Fruit fly (Drosophila melanogaster) whole organism, prepupa: ENCODE results near the gene Lsp1gamma.
A peak's percentile ranks its signal among the peaks of the same experiment; 100 is the strongest.

Source experiments
- Blimp-1 ChIP-seq: fragments of 200-800 bp; sonication (Bioruptor generic); optimal IDR thresholded peaks from 3 replicates; lab custom pipeline; 2017; ENCODE audit warnings: missing biosample characterization, missing genetic modification characterization, mild to moderate bottlenecking, moderate library complexity, missing genetic modification reagents
- CG10669 ChIP-seq: fragments of 200-800 bp; sonication (Bioruptor generic); optimal IDR thresholded peaks from 3 replicates; lab custom pipeline; 2018; ENCODE audit warnings: missing biosample characterization, mild to moderate bottlenecking, missing genetic modification characterization, moderate library complexity
- CG15336 ChIP-seq: fragments of 200-800 bp; sonication (Bioruptor generic); IDR thresholded peaks from 2 replicates; pipeline ENCODE4 v1.3.6; 2022; ENCODE audit warnings: missing biosample characterization, missing genetic modification characterization
- CG31627 ChIP-seq: fragments of 200-800 bp; sonication (Bioruptor generic); optimal IDR thresholded peaks from 3 replicates; lab custom pipeline; 2016; ENCODE audit warnings: missing biosample characterization, missing genetic modification characterization
- CG34406 ChIP-seq: fragments of 200-800 bp; sonication (Bioruptor generic); optimal IDR thresholded peaks from 3 replicates; lab custom pipeline; 2016; ENCODE audit warnings: missing biosample characterization, missing genetic modification characterization
- CG3919 ChIP-seq: fragments of 200-800 bp; sonication (Bioruptor generic); optimal IDR thresholded peaks from 3 replicates; lab custom pipeline; 2016; ENCODE audit warnings: missing biosample characterization, missing genetic modification characterization
- CG4318 ChIP-seq: fragments of 200-800 bp; sonication (Bioruptor generic); optimal IDR thresholded peaks from 3 replicates; lab custom pipeline; 2017; ENCODE audit warnings: missing biosample characterization, mild to moderate bottlenecking, missing genetic modification characterization
- CG6808 ChIP-seq: fragments of 200-800 bp; sonication (Bioruptor generic); optimal IDR thresholded peaks from 3 replicates; lab custom pipeline; 2017; ENCODE audit warnings: missing biosample characterization, missing genetic modification characterization, mild to moderate bottlenecking, moderate library complexity, missing genetic modification reagents
- CG6854 ChIP-seq: fragments of 200-800 bp; sonication (Bioruptor generic); optimal IDR thresholded peaks from 2 replicates; lab custom pipeline; 2017; ENCODE audit warnings: missing biosample characterization, mild to moderate bottlenecking, missing genetic modification characterization
- CG9139 ChIP-seq: fragments of 200-800 bp; sonication (Bioruptor generic); optimal IDR thresholded peaks from 3 replicates; lab custom pipeline; 2017; ENCODE audit warnings: missing biosample characterization, mild to moderate bottlenecking, missing genetic modification characterization
- Eip75B ChIP-seq: fragments of 200-800 bp; sonication (Bioruptor generic); optimal IDR thresholded peaks from 3 replicates; lab custom pipeline; 2016; ENCODE audit warnings: missing biosample characterization, missing genetic modification characterization
- Eip78C ChIP-seq: fragments of 200-800 bp; sonication (Bioruptor generic); peaks from one replicate; lab custom pipeline; 2016; ENCODE audit warnings: missing biosample characterization, missing genetic modification characterization
- Ets21C ChIP-seq: fragments of 200-800 bp; sonication (Bioruptor generic); optimal IDR thresholded peaks from 3 replicates; lab custom pipeline; 2016; ENCODE audit warnings: missing biosample characterization, missing genetic modification characterization
- Ets96B ChIP-seq: fragments of 200-800 bp; optimal IDR thresholded peaks from 2 replicates; lab custom pipeline; 2019; ENCODE audit warnings: missing biosample characterization, mild to moderate bottlenecking, missing genetic modification characterization, moderate library complexity
- Gug ChIP-seq: fragments of 200-800 bp; sonication (Bioruptor generic); IDR thresholded peaks from 2 replicates; pipeline ENCODE4 v1.3.6; 2022; ENCODE audit warnings: missing biosample characterization, missing genetic modification characterization
- Hr38 ChIP-seq: sonication (Bioruptor generic); optimal IDR thresholded peaks from 2 replicates; lab custom pipeline; 2016; ENCODE audit warnings: missing biosample characterization, missing genetic modification characterization
- Hr39 ChIP-seq: fragments of 200-800 bp; sonication (Bioruptor generic); optimal IDR thresholded peaks from 2 replicates; lab custom pipeline; 2016; ENCODE audit warnings: missing biosample characterization, missing genetic modification characterization
- Lpt ChIP-seq: fragments of 200-800 bp; sonication (Bioruptor generic); optimal IDR thresholded peaks from 3 replicates; lab custom pipeline; 2016; ENCODE audit warnings: missing biosample characterization, missing genetic modification characterization
- OdsH ChIP-seq: fragments of 200-800 bp; sonication (Bioruptor generic); optimal IDR thresholded peaks from 3 replicates; lab custom pipeline; 2016; ENCODE audit warnings: missing biosample characterization, missing genetic modification characterization
- Smox ChIP-seq: fragments of 200-800 bp; sonication (Bioruptor generic); optimal IDR thresholded peaks from 3 replicates; lab custom pipeline; 2016; ENCODE audit warnings: missing biosample characterization, missing genetic modification characterization
- Sox14 ChIP-seq: fragments of 200-800 bp; sonication (Bioruptor generic); optimal IDR thresholded peaks from 3 replicates; lab custom pipeline; 2016; ENCODE audit warnings: missing biosample characterization, missing genetic modification characterization
- Sox15 ChIP-seq: fragments of 200-800 bp; sonication (Bioruptor generic); optimal IDR thresholded peaks from 3 replicates; lab custom pipeline; 2016; ENCODE audit warnings: missing biosample characterization, missing genetic modification characterization
- dsx ChIP-seq: fragments of 200-800 bp; optimal IDR thresholded peaks from 3 replicates; lab custom pipeline; 2019; ENCODE audit warnings: missing biosample characterization, mild to moderate bottlenecking, missing genetic modification characterization, moderate library complexity; ENCODE audit not compliant: poor library complexity, severe bottlenecking
- eg ChIP-seq: fragments of 200-800 bp; sonication (Bioruptor generic); IDR thresholded peaks from 3 replicates; pipeline ENCODE4 v1.3.6; 2022; ENCODE audit warnings: missing biosample characterization, missing genetic modification characterization
- fd59A ChIP-seq: fragments of 200-800 bp; sonication (Bioruptor generic); optimal IDR thresholded peaks from 2 replicates; lab custom pipeline; 2017; ENCODE audit warnings: missing biosample characterization, mild to moderate bottlenecking, missing genetic modification characterization, missing genetic modification reagents
- fd85E ChIP-seq: fragments of 200-800 bp; sonication (Bioruptor generic); optimal IDR thresholded peaks from 3 replicates; lab custom pipeline; 2016; ENCODE audit warnings: missing biosample characterization, missing genetic modification characterization
- lz ChIP-seq: fragments of 200-800 bp; sonication (Bioruptor generic); optimal IDR thresholded peaks from 3 replicates; lab custom pipeline; 2016; ENCODE audit warnings: missing biosample characterization, missing genetic modification characterization
- pdm3 ChIP-seq: fragments of 200-800 bp; sonication (Bioruptor generic); optimal IDR thresholded peaks from 3 replicates; lab custom pipeline; 2016; ENCODE audit warnings: missing biosample characterization, missing genetic modification characterization
- salr ChIP-seq, 2 experiments: fragments of 200-800 bp; sonication (Bioruptor generic); optimal IDR thresholded peaks; 3 replicates each; lab custom pipeline; 2016 to 2018; ENCODE audit warnings: missing biosample characterization in 2 of 2, missing genetic modification characterization in 2 of 2, mild to moderate bottlenecking in 1 of 2
- spab ChIP-seq: fragments of 200-800 bp; sonication (Bioruptor generic); optimal IDR thresholded peaks from 2 replicates; lab custom pipeline; 2017; ENCODE audit warnings: missing biosample characterization, mild to moderate bottlenecking, missing genetic modification characterization, missing genetic modification reagents
- ss ChIP-seq, 2 experiments: fragments of 200-800 bp; sonication (Bioruptor generic); optimal IDR thresholded peaks; 2 replicates in 1 of 2; 3 replicates in 1 of 2; lab custom pipeline; 2017 to 2018; ENCODE audit warnings: mild to moderate bottlenecking in 2 of 2, missing biosample characterization in 2 of 2, missing genetic modification characterization in 2 of 2, moderate library complexity in 1 of 2
- svp ChIP-seq: fragments of 200-800 bp; sonication (Bioruptor generic); peaks from one replicate; lab custom pipeline; 2016; ENCODE audit warnings: missing biosample characterization, missing genetic modification characterization
- vri ChIP-seq: fragments of 200-800 bp; sonication (Bioruptor generic); optimal IDR thresholded peaks from 3 replicates; lab custom pipeline; 2016; ENCODE audit warnings: missing biosample characterization, mild to moderate bottlenecking, missing genetic modification characterization

Gene Lsp1gamma

DNA sequence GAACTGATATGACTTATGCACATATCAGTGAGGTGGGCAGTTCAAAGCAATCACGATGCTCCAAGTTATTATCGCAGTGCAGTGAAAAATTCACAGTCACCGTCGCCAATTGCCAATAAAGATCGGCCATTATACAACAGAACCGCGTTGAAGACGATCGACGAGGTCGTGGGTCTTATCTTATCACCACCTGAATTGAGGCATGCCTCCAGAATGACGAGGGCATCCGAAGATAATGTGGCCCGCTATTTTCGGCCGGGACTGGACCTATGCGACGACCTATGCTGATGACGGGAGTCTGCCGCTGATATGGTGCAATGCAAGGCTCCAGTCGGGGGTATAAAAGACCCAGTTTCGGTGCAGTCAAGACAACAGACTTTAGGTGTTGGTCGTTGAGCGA is at the start of gene Lsp1gamma:
Gene Lsp1gamma, plus strand, starts transcription at position 368 of the 400 bp plus-strand sequence.
- TF ChIP-seq svp (GFP tag; lab: Kevin White, UChicago) (peak; percentile 99), CG4318 (GFP tag; lab: Kevin White, UChicago) (no peak), vri (GFP tag; lab: Kevin White, UChicago) (peak; percentile 54), Sox15 (no peak), CG15336 (GFP tag; lab: Robert Waterston, UW) (no peak)

- TF ChIP-seq lz, result no peak
- no peak for TF ChIP-seq ss (GFP tag; optimal IDR thresholded peaks at IDR 0.05; lab: Kevin White, UChicago)
- TF ChIP-seq salr (GFP tag; optimal IDR thresholded peaks at IDR 0.05; lab: Kevin White, UChicago), result no peak
- TF ChIP-seq Lpt (GFP tag; lab: Kevin White, UChicago), result no peak
- no peak for TF ChIP-seq Gug (GFP tag; lab: Robert Waterston, UW)
- no peak for TF ChIP-seq CG6808 (GFP tag; lab: Kevin White, UChicago)
- no peak for TF ChIP-seq CG9139 (GFP tag; lab: Kevin White, UChicago)
Observed at dm6 chr3L:22069-22468, 44.2 kb upstream of the Lsp1gamma start, which contains the start of gene mthl8. mthl8 (plus strand) TSS chr3L:22428.

dm6 chr3L:25950-26349 is 40.3 kb upstream of the Lsp1gamma start:
- TF ChIP-seq svp (GFP tag; lab: Kevin White, UChicago), result no peak
- TF ChIP-seq Smox (GFP tag; lab: Kevin White, UChicago), result no peak
- no peak for TF ChIP-seq CG34406 (GFP tag; lab: Kevin White, UChicago)
- TF ChIP-seq CG9139 (GFP tag; lab: Kevin White, UChicago), result no peak
- TF ChIP-seq CG10669, result no peak
- TF ChIP-seq Ets21C (GFP tag; lab: Kevin White, UChicago), result no peak
- TF ChIP-seq Sox15, result no peak
- TF ChIP-seq, all 60 proteins: peak for 0

DNA sequence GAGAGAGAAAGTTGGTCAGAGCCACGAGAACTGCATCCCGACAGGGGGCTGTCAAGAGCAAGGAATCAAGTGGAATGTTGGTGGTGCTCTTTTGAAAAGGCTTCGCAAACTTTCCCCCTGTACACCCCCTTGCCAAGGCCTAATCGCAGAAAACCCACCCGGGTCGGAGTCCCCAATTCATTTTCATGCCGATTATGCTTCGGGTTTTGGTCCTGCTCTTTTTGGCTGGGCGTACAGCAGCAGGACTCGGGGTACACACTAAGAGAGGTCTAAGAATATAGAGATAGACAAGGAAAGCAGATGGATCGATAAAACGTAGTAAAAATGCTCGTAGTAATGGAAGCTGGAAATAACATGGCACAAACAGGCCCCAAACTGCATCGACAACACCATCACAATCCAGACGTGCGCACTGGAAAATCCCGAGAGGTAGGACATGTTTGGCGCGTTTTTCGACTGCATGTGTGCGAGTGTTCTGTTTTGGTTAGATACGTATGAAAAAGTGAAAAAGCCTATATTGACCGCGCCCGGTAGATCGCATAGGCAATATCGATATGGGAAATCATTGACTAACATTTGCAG is 39.4 kb upstream of the Lsp1gamma start:
- TF ChIP-seq Eip78C (no peak), Gug (GFP tag; lab: Robert Waterston, UW) (no peak), OdsH (GFP tag; lab: Kevin White, UChicago) (no peak)

DNA sequence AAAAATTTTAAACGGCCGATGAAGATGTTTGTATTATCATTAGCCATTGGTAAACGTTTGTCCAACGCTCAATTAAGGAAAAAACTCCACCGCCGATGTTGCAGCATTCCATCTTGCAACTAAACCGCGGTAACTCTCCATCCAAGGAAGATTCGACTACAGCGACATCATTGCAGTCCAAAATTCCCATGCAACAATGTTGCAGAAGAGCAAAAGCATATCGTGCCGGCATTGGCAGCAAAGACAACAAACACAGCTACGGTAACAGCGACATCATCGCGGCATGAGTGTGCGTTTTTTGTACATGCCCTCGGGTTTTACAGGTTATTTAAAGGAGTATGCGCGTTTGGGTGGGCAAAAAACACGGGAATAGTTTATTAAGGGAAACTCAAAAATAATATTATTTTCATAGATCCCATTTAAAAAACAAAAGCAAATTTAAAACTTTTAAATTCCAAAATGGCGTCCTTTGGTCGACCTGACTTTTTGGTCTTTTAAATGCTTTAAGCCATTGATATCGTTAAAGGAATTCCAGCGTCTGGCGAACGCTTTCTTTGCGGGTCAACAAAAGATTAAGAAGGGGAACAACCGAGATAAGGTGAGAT is 36.5 kb upstream of the Lsp1gamma start:
- peak; percentile 44 for TF ChIP-seq Eip78C
- TF ChIP-seq eg, result no peak
- peak; percentile 99 for TF ChIP-seq dsx (GFP tag; lab: Kevin White, UChicago)
- TF ChIP-seq ss (GFP tag; optimal IDR thresholded peaks at IDR 0.05; lab: Kevin White, UChicago), result peak in 1 of 2 experiments; percentile 2
- TF ChIP-seq, all 60 proteins: peak for 3

DNA sequence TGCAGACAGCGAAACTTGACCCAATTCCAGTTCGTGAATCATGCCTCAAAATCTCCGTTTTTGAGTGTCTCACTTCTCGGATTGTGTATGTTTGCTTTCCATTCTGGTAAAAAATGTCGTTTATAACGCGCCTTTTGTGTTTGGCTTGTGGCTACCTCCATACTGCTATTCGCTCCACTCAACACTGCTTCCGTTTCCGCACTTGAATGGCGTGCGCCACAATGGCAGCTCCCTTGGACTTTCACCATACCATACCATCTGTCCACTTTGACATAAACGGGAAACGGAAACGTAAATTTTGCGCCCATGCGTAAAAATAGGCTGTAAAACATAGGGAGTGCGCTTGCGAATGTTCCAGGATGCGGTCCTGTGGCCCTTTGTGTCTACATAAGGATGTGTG is 31.6 kb upstream of the Lsp1gamma start:
- TF ChIP-seq CG6854 (peak; percentile 30), Smox (GFP tag; lab: Kevin White, UChicago) (no peak), Eip78C (peak; percentile 68), CG15336 (GFP tag; lab: Robert Waterston, UW) (no peak), Hr39 (GFP tag; lab: Kevin White, UChicago) (no peak), pdm3 (GFP tag; lab: Kevin White, UChicago) (no peak), vri (GFP tag; lab: Kevin White, UChicago) (no peak), ss (GFP tag; optimal IDR thresholded peaks at IDR 0.05; lab: Kevin White, UChicago) (peak in 1 of 2 experiments; percentile 11)

DNA sequence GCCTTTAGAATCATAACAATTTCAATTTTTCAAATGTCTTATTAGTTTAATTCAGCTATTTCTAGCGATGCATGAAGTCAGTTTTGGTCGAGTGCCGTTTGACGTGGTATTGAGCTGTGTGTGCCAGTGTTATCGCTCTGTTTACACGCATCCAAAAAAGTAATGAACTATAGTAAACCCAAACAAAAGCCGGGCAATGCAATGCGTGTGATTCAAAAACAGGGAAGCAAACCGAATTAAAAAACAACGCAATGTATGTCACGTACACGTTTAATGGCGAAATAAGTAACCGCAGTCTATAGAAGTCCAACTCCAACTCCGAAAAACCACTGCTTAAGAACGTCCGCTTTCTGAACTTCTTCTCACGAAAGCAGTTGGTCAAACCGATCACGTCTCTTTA is 28.3 kb upstream of the Lsp1gamma start:
- TF ChIP-seq Sox14 (GFP tag; lab: Kevin White, UChicago), result no peak
- no peak for TF ChIP-seq Smox (GFP tag; lab: Kevin White, UChicago)
- TF ChIP-seq fd85E, result no peak
- TF ChIP-seq CG31627 (GFP tag; lab: Kevin White, UChicago), result no peak
- TF ChIP-seq eg, result no peak
- no peak for TF ChIP-seq Eip75B
- no peak for TF ChIP-seq Hr38
- TF ChIP-seq Lpt (GFP tag; lab: Kevin White, UChicago), result no peak
- TF ChIP-seq OdsH (GFP tag; lab: Kevin White, UChicago), result no peak
- no peak for TF ChIP-seq vri (GFP tag; lab: Kevin White, UChicago)
- no peak for TF ChIP-seq Ets96B (tag; lab: Kevin White, UChicago)
- TF ChIP-seq Gug (GFP tag; lab: Robert Waterston, UW), result no peak
- TF ChIP-seq Hr39 (GFP tag; lab: Kevin White, UChicago), result no peak
- no peak for TF ChIP-seq CG9139 (GFP tag; lab: Kevin White, UChicago)
- no peak for TF ChIP-seq svp (GFP tag; lab: Kevin White, UChicago)
- no peak for TF ChIP-seq dsx (GFP tag; lab: Kevin White, UChicago)
- TF ChIP-seq spab (GFP tag; lab: Kevin White, UChicago), result no peak
- no peak for TF ChIP-seq fd59A (GFP tag; lab: Kevin White, UChicago)
- TF ChIP-seq Blimp-1 (GFP tag; lab: Kevin White, UChicago), result no peak
- TF ChIP-seq CG3919, result no peak
